Fruit fly (Drosophila melanogaster) whole organism, embryonic: ENCODE results near the gene ATPsynepsilonL.
A peak's percentile ranks its signal among the peaks of the same experiment; 100 is the strongest.

ENCODE experiments used
- Bgb ChIP-seq: fragments of 200-800 bp; sonication (Bioruptor generic); IDR thresholded peaks from 2 replicates; pipeline ENCODE4 v1.3.6; 2022; ENCODE audit warnings: missing biosample characterization, missing genetic modification characterization; ENCODE audit not compliant: partially characterized antibody
- CG10654 ChIP-seq: fragments of 200-800 bp; sonication (Bioruptor generic); optimal IDR thresholded peaks from 2 replicates; lab custom pipeline; 2016; ENCODE audit warnings: missing biosample characterization, missing genetic modification characterization
- CG12104 ChIP-seq: fragments of 200-800 bp; sonication (Bioruptor generic); optimal IDR thresholded peaks from 3 replicates; lab custom pipeline; 2016; ENCODE audit warnings: missing biosample characterization, missing genetic modification characterization
- CG12391 ChIP-seq: fragments of 200-800 bp; sonication (Bioruptor generic); optimal IDR thresholded peaks from 3 replicates; lab custom pipeline; 2018; ENCODE audit warnings: missing biosample characterization, mild to moderate bottlenecking, missing genetic modification characterization, moderate library complexity
- CG12744 ChIP-seq: fragments of 200-800 bp; sonication (Bioruptor generic); optimal IDR thresholded peaks from 2 replicates; lab custom pipeline; 2016; ENCODE audit warnings: missing biosample characterization, missing genetic modification characterization
- CG13296 ChIP-seq: fragments of 200-800 bp; sonication (Bioruptor generic); optimal IDR thresholded peaks from 3 replicates; lab custom pipeline; 2018; ENCODE audit warnings: missing biosample characterization, mild to moderate bottlenecking, missing genetic modification characterization
- CG14014 ChIP-seq: fragments of 200-800 bp; sonication (Bioruptor generic); IDR thresholded peaks from 2 replicates; pipeline ENCODE4 v1.3.6; 2022; ENCODE audit warnings: missing biosample characterization, missing genetic modification characterization
- CG14710 ChIP-seq: fragments of 200-800 bp; sonication (Bioruptor generic); optimal IDR thresholded peaks from 3 replicates; lab custom pipeline; 2019; ENCODE audit warnings: missing biosample characterization, mild to moderate bottlenecking, missing genetic modification characterization, moderate library complexity
- CG1792 ChIP-seq: fragments of 200-800 bp; sonication (Bioruptor generic); optimal IDR thresholded peaks from 2 replicates; lab custom pipeline; 2016; ENCODE audit warnings: missing biosample characterization, missing genetic modification characterization
- CG18011 ChIP-seq: fragments of 200-800 bp; sonication (Bioruptor generic); optimal IDR thresholded peaks from 2 replicates; lab custom pipeline; 2017; ENCODE audit warnings: missing biosample characterization, missing genetic modification characterization, mild to moderate bottlenecking, moderate library complexity, missing genotype
- CG18599 ChIP-seq: fragments of 200-800 bp; sonication (Bioruptor generic); optimal IDR thresholded peaks from 3 replicates; lab custom pipeline; 2017; ENCODE audit warnings: missing biosample characterization, missing genetic modification characterization, mild to moderate bottlenecking, moderate library complexity, missing genetic modification reagents
- CG2199 ChIP-seq: fragments of 200-800 bp; sonication (Bioruptor generic); IDR thresholded peaks from 3 replicates; pipeline ENCODE4 v1.3.6; 2022; ENCODE audit warnings: missing biosample characterization, missing genetic modification characterization
- CG2712 ChIP-seq: fragments of 200-800 bp; optimal IDR thresholded peaks from 3 replicates; lab custom pipeline; 2019; ENCODE audit warnings: missing biosample characterization, mild to moderate bottlenecking, missing genetic modification characterization, moderate library complexity
- CG42726 ChIP-seq: fragments of 200-800 bp; sonication (Bioruptor generic); IDR thresholded peaks from 2 replicates; pipeline ENCODE4 v1.3.6; 2022; ENCODE audit warnings: missing biosample characterization, missing genetic modification characterization; ENCODE audit not compliant: partially characterized antibody
- CG4328 ChIP-seq: fragments of 200-800 bp; sonication (Bioruptor generic); optimal IDR thresholded peaks from 3 replicates; lab custom pipeline; 2017; ENCODE audit warnings: missing biosample characterization, missing genetic modification reagents, missing genetic modification characterization
- CG6654 ChIP-seq: fragments of 200-800 bp; sonication (Bioruptor generic); optimal IDR thresholded peaks from 2 replicates; lab custom pipeline; 2017; ENCODE audit warnings: missing biosample characterization, mild to moderate bottlenecking, missing genetic modification characterization
- CG7786 ChIP-seq: fragments of 200-800 bp; sonication (Bioruptor generic); optimal IDR thresholded peaks from 2 replicates; lab custom pipeline; 2016; ENCODE audit warnings: missing biosample characterization, missing genetic modification characterization
- CG8765 ChIP-seq: fragments of 200-800 bp; sonication (Bioruptor generic); IDR thresholded peaks from 2 replicates; pipeline ENCODE4 v1.3.6; 2022; ENCODE audit warnings: missing biosample characterization, missing genetic modification characterization
- CG9609 ChIP-seq: fragments of 200-800 bp; sonication (Bioruptor generic); optimal IDR thresholded peaks from 3 replicates; lab custom pipeline; 2016; ENCODE audit warnings: missing biosample characterization, missing genetic modification characterization
- CHES-1-like ChIP-seq: fragments of 200-800 bp; sonication (Bioruptor generic); optimal IDR thresholded peaks from 2 replicates; lab custom pipeline; 2016; ENCODE audit warnings: missing biosample characterization, missing genetic modification characterization
- Doc3 ChIP-seq: fragments of 200-800 bp; sonication (Bioruptor generic); IDR thresholded peaks from 3 replicates; pipeline ENCODE4 v1.3.6; 2022; ENCODE audit warnings: missing biosample characterization, missing genetic modification characterization; ENCODE audit not compliant: partially characterized antibody
- Gsc ChIP-seq: fragments of 200-800 bp; sonication (Bioruptor generic); IDR thresholded peaks from 2 replicates; pipeline ENCODE4 v1.3.6; 2022; ENCODE audit warnings: missing biosample characterization, missing genetic modification characterization
- Hr51 ChIP-seq, 2 experiments: fragments of 200-800 bp; sonication (Bioruptor generic); optimal IDR thresholded peaks; 2 replicates in 1 of 2; 3 replicates in 1 of 2; lab custom pipeline; 2016 to 2018; ENCODE audit warnings: missing biosample characterization in 2 of 2, missing genetic modification characterization in 2 of 2, mild to moderate bottlenecking in 1 of 2, moderate library complexity in 1 of 2
- Lhr ChIP-seq: fragments of 200-800 bp; sonication (Bioruptor generic); optimal IDR thresholded peaks from 3 replicates; lab custom pipeline; 2017; ENCODE audit warnings: mild to moderate bottlenecking, missing biosample characterization, missing genetic modification reagents, missing genetic modification characterization
- Lim3 ChIP-seq: fragments of 200-800 bp; sonication (Bioruptor generic); IDR thresholded peaks from 2 replicates; pipeline ENCODE4 v1.3.6; 2022; ENCODE audit warnings: missing biosample characterization, missing genetic modification characterization
- Mad ChIP-seq: fragments of 200-800 bp; sonication (Bioruptor generic); optimal IDR thresholded peaks from 2 replicates; lab custom pipeline; 2016; ENCODE audit warnings: missing biosample characterization, missing genetic modification characterization
- Oaz ChIP-seq: fragments of 200-800 bp; sonication (Bioruptor generic); IDR thresholded peaks from 2 replicates; pipeline ENCODE4 v1.3.6; 2022; ENCODE audit warnings: missing biosample characterization, missing genetic modification characterization
- Sry-δ ChIP-seq: fragments of 200-800 bp; sonication (Bioruptor generic); optimal IDR thresholded peaks from 2 replicates; lab custom pipeline; 2016; ENCODE audit warnings: missing biosample characterization, missing genetic modification characterization
- ap ChIP-seq: fragments of 200-800 bp; sonication (Bioruptor generic); IDR thresholded peaks from 2 replicates; pipeline ENCODE4 v1.3.6; 2022; ENCODE audit warnings: missing biosample characterization, missing genetic modification characterization
- da ChIP-seq: fragments of 200-800 bp; sonication (Bioruptor generic); optimal IDR thresholded peaks from 2 replicates; lab custom pipeline; 2016; ENCODE audit warnings: missing biosample characterization, missing genetic modification characterization
- dmrt11E ChIP-seq: fragments of 200-800 bp; sonication (Bioruptor generic); optimal IDR thresholded peaks from 3 replicates; lab custom pipeline; 2018; ENCODE audit warnings: missing biosample characterization, mild to moderate bottlenecking, missing genetic modification characterization, moderate library complexity
- ewg ChIP-seq: fragments of 200-800 bp; sonication (Bioruptor generic); optimal IDR thresholded peaks from 3 replicates; lab custom pipeline; 2017; ENCODE audit warnings: mild to moderate bottlenecking, missing biosample characterization, missing genetic modification reagents, missing genetic modification characterization
- exex ChIP-seq: fragments of 200-800 bp; sonication (Bioruptor generic); optimal IDR thresholded peaks from 4 replicates; lab custom pipeline; 2018; ENCODE audit warnings: missing biosample characterization, mild to moderate bottlenecking, missing genetic modification characterization, moderate library complexity
- fd64A ChIP-seq: fragments of 200-800 bp; sonication (Bioruptor generic); optimal IDR thresholded peaks from 3 replicates; lab custom pipeline; 2018; ENCODE audit warnings: missing biosample characterization, mild to moderate bottlenecking, missing genetic modification characterization
- jumu ChIP-seq: fragments of 200-800 bp; sonication (Bioruptor generic); optimal IDR thresholded peaks from 3 replicates; lab custom pipeline; 2016; ENCODE audit warnings: missing biosample characterization, missing genetic modification characterization
- klu ChIP-seq: fragments of 200-800 bp; sonication (Bioruptor generic); IDR thresholded peaks from 2 replicates; pipeline ENCODE4 v1.3.6; 2022; ENCODE audit warnings: missing biosample characterization, missing genetic modification characterization
- kni ChIP-seq: fragments of 200-800 bp; sonication (Bioruptor generic); optimal IDR thresholded peaks from 3 replicates; lab custom pipeline; 2017; ENCODE audit warnings: mild to moderate bottlenecking, missing biosample characterization, missing genetic modification reagents, missing genetic modification characterization
- knrl ChIP-seq: fragments of 200-800 bp; sonication (Bioruptor generic); IDR thresholded peaks from 3 replicates; pipeline ENCODE4 v1.3.6; 2022; ENCODE audit warnings: missing biosample characterization, missing genetic modification characterization; ENCODE audit not compliant: partially characterized antibody
- lilli ChIP-seq: fragments of 200-800 bp; sonication (Bioruptor generic); optimal IDR thresholded peaks from 3 replicates; lab custom pipeline; 2016; ENCODE audit warnings: missing biosample characterization, missing genetic modification characterization
- onecut ChIP-seq: fragments of 200-800 bp; sonication (Bioruptor generic); IDR thresholded peaks from 2 replicates; pipeline ENCODE4 v1.3.6; 2022; ENCODE audit warnings: missing biosample characterization, missing genetic modification characterization
- ranshi ChIP-seq: fragments of 200-800 bp; sonication (Bioruptor generic); IDR thresholded peaks from 2 replicates; pipeline ENCODE4 v1.3.6; 2022; ENCODE audit warnings: missing biosample characterization, missing genetic modification characterization
- repo ChIP-seq: fragments of 200-800 bp; sonication (Bioruptor generic); optimal IDR thresholded peaks from 2 replicates; lab custom pipeline; 2016; ENCODE audit warnings: missing biosample characterization, missing genetic modification characterization
- sc ChIP-seq, 3 experiments: fragments of >200 bp in 2 of 3; fragments of 200-800 bp in 1 of 3; sonication (Bioruptor generic) in 1 of 3; optimal IDR thresholded peaks; 2 replicates in 2 of 3; 3 replicates in 1 of 3; lab custom pipeline; 2017; ENCODE audit warnings: mild to moderate bottlenecking in 1 of 3, missing biosample characterization in 1 of 3, missing genetic modification characterization in 1 of 3, missing genetic modification reagents in 1 of 3
- stc ChIP-seq: fragments of 200-800 bp; sonication (Bioruptor generic); IDR thresholded peaks from 2 replicates; pipeline ENCODE4 v1.3.6; 2022; ENCODE audit warnings: missing biosample characterization, missing genetic modification characterization
- toy ChIP-seq: fragments of 200-800 bp; sonication (Bioruptor generic); IDR thresholded peaks from 2 replicates; pipeline ENCODE4 v1.3.6; 2022; ENCODE audit warnings: missing biosample characterization, missing genetic modification characterization
- twi ChIP-seq: fragments of 200-800 bp; optimal IDR thresholded peaks from 2 replicates; lab custom pipeline; 2019; ENCODE audit warnings: missing biosample characterization, mild to moderate bottlenecking, missing genetic modification characterization, moderate library complexity
- vfl ChIP-seq: fragments of 200-800 bp; sonication (Bioruptor generic); optimal IDR thresholded peaks from 2 replicates; lab custom pipeline; 2016; ENCODE audit warnings: missing biosample characterization, missing genetic modification characterization
- yki ChIP-seq: fragments of >200 bp; optimal IDR thresholded peaks from 3 replicates; lab custom pipeline; 2018

The ATPsynepsilonL gene

dm6 chr3R:10087206-10087927 is 34.2 kb upstream of the ATPsynepsilonL start (continued):
- TF ChIP-seq ranshi (peak; percentile 70; the same call in 1 of the 2 replicates), yki (lab: Kevin White, UChicago) (peak; percentile 4), fd64A (no peak), CG4328 (GFP tag; lab: Kevin White, UChicago) (no peak), CG42726 (GFP tag; lab: Robert Waterston, UW) (no peak), CG14710 (tag; lab: Kevin White, UChicago) (peak; percentile 7), CG12744 (GFP tag; lab: Kevin White, UChicago) (no peak), ewg (GFP tag; lab: Kevin White, UChicago) (peak; percentile 26), stc (GFP tag; lab: Robert Waterston, UW) (peak; percentile 76), lilli (peak; percentile 77), Bgb (0 out of 2 replicates have a peak, but pooled peaks have one; percentile 13), CG13296 (GFP tag; lab: Kevin White, UChicago) (no peak), Mad (GFP tag; lab: Kevin White, UChicago) (peak; percentile 56), CG18011 (GFP tag; lab: Kevin White, UChicago) (peak; percentile 60), CG10654 (GFP tag; lab: Kevin White, UChicago) (peak; percentile 62), Gsc (GFP tag; lab: Robert Waterston, UW) (peak; percentile 40), da (GFP tag; lab: Kevin White, UChicago) (peak; percentile 54), kni (peak; percentile 62), CG9609 (peak; percentile 67), CHES-1-like (GFP tag; lab: Kevin White, UChicago) (peak; percentile 67), CG2712 (tag; lab: Kevin White, UChicago) (peak; percentile 45), CG1792 (peak; percentile 48), CG2199 (GFP tag; lab: Robert Waterston, UW) (0 out of 3 replicates have a peak, but pooled peaks have one; percentile 33), Hr51 (GFP tag; optimal IDR thresholded peaks at IDR 0.05; lab: Kevin White, UChicago) (peak; percentile 44 to 59), Lhr (GFP tag; lab: Kevin White, UChicago) (no peak), repo (peak; percentile 49), Lim3 (GFP tag; lab: Robert Waterston, UW) (0 out of 2 replicates have a peak, but pooled peaks have one; percentile 23), klu (GFP tag; lab: Robert Waterston, UW) (peak; percentile 60), ap (GFP tag; lab: Robert Waterston, UW) (peak; percentile 52; the same call in 1 of the 2 replicates), jumu (GFP tag; lab: Kevin White, UChicago) (peak; percentile 68), CG12391 (tag; lab: Kevin White, UChicago) (peak; percentile 43), exex (tag; lab: Kevin White, UChicago) (peak; percentile 5), twi (no peak), CG18599 (GFP tag; lab: Kevin White, UChicago) (peak; percentile 77), CG14014 (GFP tag; lab: Robert Waterston, UW) (peak; percentile 61), knrl (GFP tag; lab: Robert Waterston, UW) (0 out of 3 replicates have a peak, but pooled peaks have one; percentile 16), CG12104 (GFP tag; lab: Kevin White, UChicago) (no peak), Sry-δ (GFP tag; lab: Kevin White, UChicago) (peak; percentile 27), Oaz (peak; percentile 46; the same call in 1 of the 2 replicates), toy (peak; percentile 37; the same call in 1 of the 2 replicates), CG7786 (GFP tag; lab: Kevin White, UChicago) (peak; percentile 61), Doc3 (no peak), sc (optimal IDR thresholded peaks at IDR 0.05; lab: Kevin White, UChicago) (no peak), sc (GFP tag; optimal IDR thresholded peaks at IDR 0.05; lab: Kevin White, UChicago) (no peak), vfl (GFP tag; lab: Kevin White, UChicago) (no peak), dmrt11E (tag; lab: Kevin White, UChicago) (peak; percentile 19), CG6654 (GFP tag; lab: Kevin White, UChicago) (peak; percentile 6), CG8765 (GFP tag; lab: Robert Waterston, UW) (peak; percentile 57; the same call in 1 of the 2 replicates), onecut (GFP tag; lab: Robert Waterston, UW) (no peak)
